Fruit fly (Drosophila melanogaster) whole organism, embryonic: Measurements from ENCODE around the gene RNF220.

Source experiments
- Awh ChIP-seq: fragments of 200-800 bp; sonication (Bioruptor generic); IDR thresholded peaks from 2 replicates; pipeline ENCODE4, ENCODE4 v1.3.6; 2022; ENCODE audit warnings: missing biosample characterization, missing genetic modification characterization
- CG10147 ChIP-seq: fragments of 200-800 bp; sonication (Bioruptor generic); optimal IDR thresholded peaks from 2 replicates; lab custom pipeline; 2019; ENCODE audit warnings: missing biosample characterization, mild to moderate bottlenecking, missing genetic modification characterization, moderate library complexity
- CG10321 ChIP-seq: fragments of 200-800 bp; sonication (Bioruptor generic); IDR thresholded peaks from 2 replicates; pipeline ENCODE4 v1.3.6; 2022; ENCODE audit warnings: missing biosample characterization, missing genetic modification characterization
- CG11247 ChIP-seq: fragments of 200-800 bp; sonication (Bioruptor generic); IDR thresholded peaks from 2 replicates; pipeline ENCODE4 v1.3.6; 2022; ENCODE audit warnings: missing biosample characterization, missing genetic modification characterization
- CG12104 ChIP-seq: fragments of 200-800 bp; sonication (Bioruptor generic); optimal IDR thresholded peaks from 3 replicates; lab custom pipeline; 2016; ENCODE audit warnings: missing biosample characterization, missing genetic modification characterization
- CG12155 ChIP-seq: fragments of 200-800 bp; sonication (Bioruptor generic); optimal IDR thresholded peaks from 3 replicates; lab custom pipeline; 2016; ENCODE audit warnings: missing biosample characterization, missing genetic modification characterization
- CG13624 ChIP-seq: fragments of 200-800 bp; sonication (Bioruptor generic); optimal IDR thresholded peaks from 2 replicates; lab custom pipeline; 2016; ENCODE audit warnings: missing biosample characterization, missing genetic modification characterization
- CG14441 ChIP-seq: fragments of 200-800 bp; sonication (Bioruptor generic); IDR thresholded peaks from 2 replicates; pipeline ENCODE4 v1.3.6; 2022; ENCODE audit warnings: missing biosample characterization, missing genetic modification characterization
- CG14860 ChIP-seq: fragments of 200-800 bp; sonication (Bioruptor generic); IDR thresholded peaks from 3 replicates; pipeline ENCODE4 v1.3.6; 2022; ENCODE audit warnings: missing biosample characterization, missing genetic modification characterization; ENCODE audit not compliant: partially characterized antibody
- CG15514 ChIP-seq: fragments of 200-800 bp; sonication (Bioruptor generic); optimal IDR thresholded peaks from 3 replicates; lab custom pipeline; 2017; ENCODE audit warnings: missing biosample characterization, missing genetic modification characterization, mild to moderate bottlenecking, moderate library complexity, missing genetic modification reagents
- CG16813 ChIP-seq: fragments of 200-800 bp; sonication (Bioruptor generic); IDR thresholded peaks from 3 replicates; pipeline ENCODE4 v1.3.6; 2022; ENCODE audit warnings: missing biosample characterization, missing genetic modification characterization; ENCODE audit not compliant: partially characterized antibody
- CG17359 ChIP-seq: fragments of 200-800 bp; sonication (Bioruptor generic); optimal IDR thresholded peaks from 3 replicates; lab custom pipeline; 2018; ENCODE audit warnings: missing biosample characterization, mild to moderate bottlenecking, missing genetic modification characterization, moderate library complexity
- CG18262 ChIP-seq: fragments of 200-800 bp; optimal IDR thresholded peaks from 3 replicates; lab custom pipeline; 2019; ENCODE audit warnings: missing biosample characterization, mild to moderate bottlenecking, missing genetic modification characterization, moderate library complexity
- CG2129 ChIP-seq: fragments of 200-800 bp; sonication (Bioruptor generic); IDR thresholded peaks from 2 replicates; pipeline ENCODE4 v1.3.6; 2022; ENCODE audit warnings: missing biosample characterization, missing genetic modification characterization; ENCODE audit not compliant: partially characterized antibody
- CG2199 ChIP-seq: fragments of 200-800 bp; sonication (Bioruptor generic); IDR thresholded peaks from 3 replicates; pipeline ENCODE4 v1.3.6; 2022; ENCODE audit warnings: missing biosample characterization, missing genetic modification characterization
- CG30403 ChIP-seq: fragments of 200-800 bp; sonication (Bioruptor generic); optimal IDR thresholded peaks from 3 replicates; lab custom pipeline; 2016; ENCODE audit warnings: missing biosample characterization, missing genetic modification characterization
- CG3163 ChIP-seq: fragments of 200-800 bp; sonication (Bioruptor generic); optimal IDR thresholded peaks from 3 replicates; lab custom pipeline; 2016; ENCODE audit warnings: missing biosample characterization, missing genetic modification characterization
- CG6689 ChIP-seq: fragments of 200-800 bp; sonication (Bioruptor generic); IDR thresholded peaks from 2 replicates; pipeline ENCODE4 v1.3.6; 2022; ENCODE audit warnings: missing biosample characterization, missing genetic modification characterization
- CG9215 ChIP-seq: fragments of 200-800 bp; sonication (Bioruptor generic); IDR thresholded peaks from 2 replicates; pipeline ENCODE4 v1.3.6; 2022; ENCODE audit warnings: missing biosample characterization, missing genetic modification characterization
- CG9437 ChIP-seq: fragments of 200-800 bp; sonication (Bioruptor generic); optimal IDR thresholded peaks from 2 replicates; lab custom pipeline; 2018; ENCODE audit warnings: missing biosample characterization, mild to moderate bottlenecking, missing genetic modification characterization
- Dp ChIP-seq: fragments of 200-800 bp; sonication (Bioruptor generic); optimal IDR thresholded peaks from 2 replicates; lab custom pipeline; 2018; ENCODE audit warnings: missing biosample characterization, mild to moderate bottlenecking, missing genetic modification characterization, moderate library complexity
- Ets65A ChIP-seq: fragments of 200-800 bp; sonication (Bioruptor generic); peaks from one replicate; lab custom pipeline; 2016; ENCODE audit warnings: missing biosample characterization, missing genetic modification characterization
- Gsc ChIP-seq: fragments of 200-800 bp; sonication (Bioruptor generic); IDR thresholded peaks from 2 replicates; pipeline ENCODE4 v1.3.6; 2022; ENCODE audit warnings: missing biosample characterization, missing genetic modification characterization
- Gug ChIP-seq: fragments of 200-800 bp; sonication (Bioruptor generic); IDR thresholded peaks from 4 replicates; pipeline ENCODE4 v1.3.6; 2022; ENCODE audit warnings: missing biosample characterization, missing genetic modification characterization
- HLH4C ChIP-seq: fragments of 200-800 bp; sonication (Bioruptor generic); IDR thresholded peaks from 3 replicates; pipeline ENCODE4 v1.3.6; 2022; ENCODE audit warnings: missing biosample characterization, missing genetic modification characterization; ENCODE audit not compliant: partially characterized antibody
- Med ChIP-seq: fragments of 200-800 bp; sonication (Bioruptor generic); peaks from one replicate; lab custom pipeline; 2016; ENCODE audit warnings: missing biosample characterization, missing genetic modification characterization, mild to moderate bottlenecking, inconsistent platforms, moderate library complexity
- NFAT ChIP-seq: fragments of 200-800 bp; sonication (Bioruptor generic); IDR thresholded peaks from 2 replicates; pipeline ENCODE4 v1.3.6; 2022; ENCODE audit warnings: missing biosample characterization, missing genetic modification characterization
- Oli ChIP-seq: fragments of 200-800 bp; sonication (Bioruptor generic); optimal IDR thresholded peaks from 2 replicates; lab custom pipeline; 2018; ENCODE audit warnings: missing biosample characterization, mild to moderate bottlenecking, missing genetic modification characterization, moderate library complexity
- Ptx1 ChIP-seq: fragments of 200-800 bp; sonication (Bioruptor generic); IDR thresholded peaks from 2 replicates; pipeline ENCODE4 v1.3.6; 2022; ENCODE audit warnings: missing biosample characterization, missing genetic modification characterization
- Rfx ChIP-seq: fragments of 200-800 bp; sonication (Bioruptor generic); IDR thresholded peaks from 2 replicates; pipeline ENCODE4 v1.3.6; 2022; ENCODE audit warnings: missing biosample characterization, missing genetic modification characterization
- ara ChIP-seq: fragments of 200-800 bp; sonication (Bioruptor generic); IDR thresholded peaks from 2 replicates; pipeline ENCODE4 v1.3.6; 2022; ENCODE audit warnings: missing biosample characterization, missing genetic modification characterization
- ase ChIP-seq: fragments of 200-800 bp; sonication (Bioruptor generic); IDR thresholded peaks from 3 replicates; pipeline ENCODE4 v1.3.6; 2022; ENCODE audit warnings: missing biosample characterization, missing genetic modification characterization
- ash1 ChIP-seq: fragments of 200-800 bp; sonication (Bioruptor generic); optimal IDR thresholded peaks from 2 replicates; lab custom pipeline; 2018; ENCODE audit warnings: missing biosample characterization, mild to moderate bottlenecking, missing genetic modification characterization
- cas ChIP-seq: fragments of 200-800 bp; sonication (Bioruptor generic); IDR thresholded peaks from 2 replicates; pipeline ENCODE4 v1.3.6; 2022; ENCODE audit warnings: missing biosample characterization, missing genetic modification characterization
- ci ChIP-seq: fragments of 200-800 bp; sonication (Bioruptor generic); IDR thresholded peaks from 3 replicates; pipeline ENCODE4 v1.3.6; 2022; ENCODE audit warnings: missing biosample characterization, missing genetic modification characterization
- gcm ChIP-seq: fragments of 200-800 bp; sonication (Bioruptor generic); optimal IDR thresholded peaks from 2 replicates; lab custom pipeline; 2019; ENCODE audit warnings: missing biosample characterization, mild to moderate bottlenecking, missing genetic modification characterization, moderate library complexity
- gsb ChIP-seq: fragments of 200-800 bp; sonication (Bioruptor generic); IDR thresholded peaks from 2 replicates; pipeline ENCODE4 v1.3.6; 2022; ENCODE audit warnings: missing biosample characterization, missing genetic modification characterization
- insv ChIP-seq, 2 experiments: fragments of 200-800 bp; sonication (Bioruptor generic); optimal IDR thresholded peaks; 3 replicates each; lab custom pipeline; 2016 to 2018; ENCODE audit warnings: missing biosample characterization in 2 of 2, missing genetic modification characterization in 2 of 2
- mam ChIP-seq: fragments of 200-800 bp; sonication (Bioruptor generic); optimal IDR thresholded peaks from 3 replicates; lab custom pipeline; 2016; ENCODE audit warnings: missing biosample characterization, missing genetic modification characterization
- nerfin-1 ChIP-seq: fragments of 200-800 bp; sonication (Bioruptor generic); optimal IDR thresholded peaks from 3 replicates; lab custom pipeline; 2019; ENCODE audit warnings: missing biosample characterization, mild to moderate bottlenecking, missing genetic modification characterization, moderate library complexity
- pan ChIP-seq, 4 experiments: fragments of >200 bp in 3 of 4; fragments of 200-800 bp in 1 of 4; sonication (Bioruptor generic) in 1 of 4; optimal IDR thresholded peaks in 3 of 4; IDR thresholded peaks in 1 of 4; 2 replicates each; pipeline versions ENCODE4 v1.3.6 to Lab custom; 2017 to 2022; ENCODE audit warnings: missing biosample characterization in 2 of 4, missing genetic modification characterization in 2 of 4, mixed read lengths in 1 of 4
- prd ChIP-seq, 3 experiments: fragments of >200 bp in 2 of 3; fragments of 200-800 bp in 1 of 3; sonication (Bioruptor generic) in 1 of 3; optimal IDR thresholded peaks in 2 of 3; IDR thresholded peaks in 1 of 3; 2 replicates in 2 of 3; 3 replicates in 1 of 3; pipeline versions ENCODE4 v1.3.6 to Lab custom; 2017 to 2022; ENCODE audit warnings: missing biosample characterization in 1 of 3, missing genetic modification characterization in 1 of 3
- scrt ChIP-seq: fragments of 200-800 bp; sonication (Bioruptor generic); optimal IDR thresholded peaks from 2 replicates; lab custom pipeline; 2018; ENCODE audit warnings: missing biosample characterization, mild to moderate bottlenecking, missing genetic modification characterization, moderate library complexity
- sd ChIP-seq: fragments of 200-800 bp; sonication (Bioruptor generic); optimal IDR thresholded peaks from 3 replicates; lab custom pipeline; 2018; ENCODE audit warnings: missing biosample characterization, mild to moderate bottlenecking, missing genetic modification characterization, moderate library complexity
- sr ChIP-seq: fragments of 200-800 bp; sonication (Bioruptor generic); IDR thresholded peaks from 3 replicates; pipeline ENCODE4 v1.3.6; 2022; ENCODE audit warnings: missing biosample characterization, missing genetic modification characterization
- ssp ChIP-seq: fragments of 200-800 bp; sonication (Bioruptor generic); IDR thresholded peaks from 2 replicates; pipeline ENCODE4 v1.3.6; 2022; ENCODE audit warnings: missing biosample characterization, missing genetic modification characterization
- tgo ChIP-seq: fragments of 200-800 bp; sonication (Bioruptor generic); IDR thresholded peaks from 3 replicates; pipeline ENCODE4 v1.3.6; 2022; ENCODE audit warnings: missing biosample characterization, missing genetic modification characterization
- tin ChIP-seq: fragments of 200-800 bp; sonication (Bioruptor generic); optimal IDR thresholded peaks from 3 replicates; lab custom pipeline; 2016; ENCODE audit warnings: missing biosample characterization, missing genetic modification characterization
- vnd ChIP-seq: fragments of 200-800 bp; sonication (Bioruptor generic); IDR thresholded peaks from 3 replicates; pipeline ENCODE4 v1.3.6; 2022; ENCODE audit warnings: missing biosample characterization, missing genetic modification characterization; ENCODE audit not compliant: partially characterized antibody
- wek ChIP-seq: fragments of 200-800 bp; sonication (Bioruptor generic); optimal IDR thresholded peaks from 3 replicates; lab custom pipeline; 2018; ENCODE audit warnings: missing biosample characterization, mild to moderate bottlenecking, missing genetic modification characterization, moderate library complexity

RNF220 gene

DNA sequence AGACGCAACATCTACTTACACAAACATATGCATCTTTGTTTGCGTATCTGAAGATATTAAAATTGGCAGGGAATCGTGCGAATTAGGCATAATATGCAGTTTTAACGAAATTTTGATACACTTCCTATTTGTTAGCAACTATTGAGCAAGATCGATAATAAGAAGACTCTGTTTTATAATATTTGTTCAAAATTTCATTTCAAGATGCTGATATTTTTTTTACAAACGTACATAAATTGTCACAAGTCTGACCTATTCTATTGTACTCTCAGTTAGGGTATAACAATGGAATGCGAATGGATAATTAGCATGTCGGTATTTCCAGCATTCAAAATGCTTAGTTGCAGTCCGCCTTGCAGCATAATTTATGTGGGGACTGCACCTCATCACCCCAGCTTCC lies 1.6 kb upstream of the RNF220 start:
- TF ChIP-seq CG10321 (no peak), CG16813 (GFP tag; lab: Robert Waterston, UW) (no peak), CG3163 (GFP tag; lab: Kevin White, UChicago) (no peak), CG9215 (GFP tag; lab: Robert Waterston, UW) (no peak), CG18262 (tag; lab: Kevin White, UChicago) (peak; percentile 25), ase (peak; percentile 41; the same call in 1 of the 3 replicates), CG14441 (peak; percentile 32; the same call in 1 of the 2 replicates), gsb (GFP tag; lab: Robert Waterston, UW) (no peak), NFAT (0 out of 2 replicates have a peak, but pooled peaks have one; percentile 23), mam (peak; percentile 7), pan (optimal IDR thresholded peaks at IDR 0.05; lab: Kevin White, UChicago) (no peak), pan (GFP tag; optimal IDR thresholded peaks at IDR 0.05 in 1 of 2, IDR thresholded peaks at IDR 0.05 in 1 of 2) (peak in 1 of 2 experiments; percentile 75), CG15514 (GFP tag; lab: Kevin White, UChicago) (no peak), wek (GFP tag; lab: Kevin White, UChicago) (no peak), CG11247 (GFP tag; lab: Robert Waterston, UW) (0 out of 2 replicates have a peak, but pooled peaks have one; percentile 27), sd (tag; lab: Kevin White, UChicago) (peak; percentile 17), Oli (peak; percentile 7), prd (optimal IDR thresholded peaks at IDR 0.05; lab: Kevin White, UChicago) (no peak), prd (GFP tag; IDR thresholded peaks at IDR 0.05; lab: Robert Waterston, UW) (peak; percentile 32; the same call in 1 of the 3 replicates), tgo (GFP tag; lab: Robert Waterston, UW) (peak; percentile 46; the same call in 1 of the 3 replicates), Awh (no peak), Ets65A (peak; percentile 84), scrt (GFP tag; lab: Kevin White, UChicago) (no peak), HLH4C (GFP tag; lab: Robert Waterston, UW) (no peak), ssp (GFP tag; lab: Robert Waterston, UW) (peak; percentile 28; the same call in 1 of the 2 replicates), CG6689 (GFP tag; lab: Robert Waterston, UW) (peak; percentile 17; the same call in 1 of the 2 replicates), Med (GFP tag; lab: Kevin White, UChicago) (peak; percentile 65), cas (no peak), CG12155 (GFP tag; lab: Kevin White, UChicago) (no peak), Dp (no peak), CG13624 (peak; percentile 2), ash1 (GFP tag; lab: Kevin White, UChicago) (no peak), sr (GFP tag; lab: Robert Waterston, UW) (no peak), CG17359 (peak; percentile 13), CG30403 (GFP tag; lab: Kevin White, UChicago) (peak; percentile 14), CG14860 (GFP tag; lab: Robert Waterston, UW) (no peak), CG10147 (no peak), CG12104 (GFP tag; lab: Kevin White, UChicago) (no peak), CG9437 (GFP tag; lab: Kevin White, UChicago) (no peak), vnd (GFP tag; lab: Robert Waterston, UW) (no peak), CG2199 (no peak), nerfin-1 (tag; lab: Kevin White, UChicago) (no peak), Ptx1 (GFP tag; lab: Robert Waterston, UW) (peak; percentile 73), gcm (GFP tag; lab: Kevin White, UChicago) (no peak), Gsc (GFP tag; lab: Robert Waterston, UW) (no peak), Rfx (GFP tag; lab: Robert Waterston, UW) (peak; percentile 53), insv (GFP tag; optimal IDR thresholded peaks at IDR 0.05; lab: Kevin White, UChicago) (no peak), ara (GFP tag; lab: Robert Waterston, UW) (peak; percentile 41; the same call in 1 of the 2 replicates), ci (GFP tag; lab: Robert Waterston, UW) (no peak), tin (GFP tag; lab: Kevin White, UChicago) (no peak), Gug (no peak), CG2129 (no peak)
